Fruit fly (Drosophila melanogaster): ENCODE results near the gene CCT7.

DNA sequence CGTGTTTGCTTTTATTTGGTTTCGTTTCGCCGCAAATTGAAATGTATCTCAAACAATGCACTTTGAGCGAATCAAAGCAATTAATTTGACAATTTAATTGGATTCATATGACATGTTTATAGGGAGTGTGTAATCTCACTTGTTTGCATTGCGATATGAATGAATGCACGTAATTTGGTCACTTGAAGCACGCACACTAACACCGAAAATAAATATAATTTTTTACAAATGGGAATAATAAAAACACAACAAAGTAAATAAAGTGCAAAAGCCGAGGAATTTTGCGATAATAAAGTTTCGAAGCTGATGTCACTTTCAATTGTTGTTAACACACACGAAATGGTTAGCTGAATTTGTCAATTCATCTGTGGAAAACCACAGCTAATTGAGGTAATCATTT lies 43.6 kb downstream of the CCT7 start:
- no peak for TF ChIP-seq psq (GFP tag; optimal IDR thresholded peaks at IDR 0.05)
- TF ChIP-seq sv (GFP tag; optimal IDR thresholded peaks at IDR 0.05): no peak
- no peak for TF ChIP-seq Dfd (GFP tag; optimal IDR thresholded peaks at IDR 0.05)
- TF ChIP-seq tai (GFP tag; optimal IDR thresholded peaks at IDR 0.05): peak; percentile 27
- TF ChIP-seq dl (GFP tag; optimal IDR thresholded peaks at IDR 0.05; ENCODE audit: insufficient read depth in 1 of 2, partially characterized antibody in 2 of 2): no peak
- no peak for TF ChIP-seq rgr (GFP tag; optimal IDR thresholded peaks at IDR 0.05)
- no peak for TF ChIP-seq Rel (GFP tag; optimal IDR thresholded peaks at IDR 0.05)
- no peak for TF ChIP-seq Rel (tag; optimal IDR thresholded peaks at IDR 0.05)
- TF ChIP-seq lola (GFP tag; optimal IDR thresholded peaks at IDR 0.05): no peak
- no peak for TF ChIP-seq h (GFP tag; optimal IDR thresholded peaks at IDR 0.05)
